Worm (Caenorhabditis elegans) whole organism, L1 larva: ENCODE results near the gene F27C8.2.

Experiments used
- fos-1 ChIP-seq: fragments of 150-350 bp; optimal IDR thresholded peaks from 2 replicates; lab custom pipeline; 2014; ENCODE audit warnings: missing biosample characterization, missing genetic modification characterization
- hpl-2 ChIP-seq: fragments of 150-350 bp; optimal IDR thresholded peaks from 2 replicates; lab custom pipeline; 2014; ENCODE audit warnings: missing biosample characterization, missing genetic modification reagents, missing genetic modification characterization
- lin-15B ChIP-seq: fragments of 150-350 bp; sonication (generic microtip); optimal IDR thresholded peaks from 3 replicates; lab custom pipeline; 2014; ENCODE audit warnings: missing biosample characterization, missing genetic modification characterization
- mdl-1 ChIP-seq, 2 experiments: fragments of 150-350 bp; optimal IDR thresholded peaks; 2 replicates each; lab custom pipeline; 2014 to 2017; ENCODE audit warnings: missing biosample characterization in 2 of 2, missing genetic modification characterization in 2 of 2, inconsistent platforms in 1 of 2
- nhr-11 ChIP-seq: fragments of 150-350 bp; optimal IDR thresholded peaks from 2 replicates; lab custom pipeline; 2014; ENCODE audit warnings: missing biosample characterization, missing genetic modification characterization
- rnt-1 ChIP-seq: sonication (generic microtip); optimal IDR thresholded peaks from 2 replicates; lab custom pipeline; 2016; ENCODE audit warnings: mild to moderate bottlenecking, missing genetic modification characterization, moderate library complexity, missing compliant biosample characterization
- snpc-4 ChIP-seq: fragments of 150-350 bp; optimal IDR thresholded peaks from 2 replicates; lab custom pipeline; 2014; ENCODE audit warnings: missing biosample characterization, missing genetic modification characterization
- unc-62 ChIP-seq: fragments of 150-350 bp; optimal IDR thresholded peaks from 2 replicates; lab custom pipeline; 2014; ENCODE audit warnings: missing biosample characterization, missing genetic modification reagents, missing genetic modification characterization
- ztf-11 ChIP-seq, 2 experiments: sonication (generic microtip); optimal IDR thresholded peaks; 2 replicates each; lab custom pipeline; 2016 to 2017; ENCODE audit warnings: missing genetic modification characterization in 2 of 2, missing biosample characterization in 1 of 2, missing compliant biosample characterization in 1 of 2
- ztf-4 ChIP-seq: fragments of 150-350 bp; optimal IDR thresholded peaks from 2 replicates; lab custom pipeline; 2014; ENCODE audit warnings: missing biosample characterization, missing genetic modification characterization

ce11 chrIV:9634848-9635247, 38.7 kb downstream of the F27C8.2 start, which contains the start of gene mca-1:
- TF ChIP-seq nhr-11 = no peak
- no peak for TF ChIP-seq snpc-4 (tag; lab: Kevin White, UChicago)
- no peak for TF ChIP-seq lin-15B (tag; lab: Kevin White, UChicago)
- TF ChIP-seq hpl-2 (GFP tag; lab: Kevin White, UChicago) = no peak
- no peak for TF ChIP-seq rnt-1 (tag; lab: Kevin White, UChicago)
- no peak for TF ChIP-seq unc-62 (GFP tag; lab: Kevin White, UChicago)
- TF ChIP-seq fos-1 (tag; lab: Kevin White, UChicago) = no peak
- no peak for TF ChIP-seq ztf-4 (tag; lab: Kevin White, UChicago)
- TF ChIP-seq ztf-11 (tag; optimal IDR thresholded peaks at IDR 0.05; lab: Kevin White, UChicago) = no peak
- no peak for TF ChIP-seq mdl-1 (tag; optimal IDR thresholded peaks at IDR 0.05; lab: Kevin White, UChicago)
